Fruit fly (Drosophila melanogaster) whole organism, adult: ENCODE data around the gene CG33230.
A peak's percentile ranks its signal among the peaks of the same experiment; 100 is the strongest.

Experiments used
- CG11617 ChIP-seq: fragments of 200-800 bp; sonication (Bioruptor generic); optimal IDR thresholded peaks from 2 replicates; lab custom pipeline; 2017; ENCODE audit warnings: mild to moderate bottlenecking, missing biosample characterization, missing genetic modification reagents, missing genetic modification characterization
- CG14711 ChIP-seq: fragments of 200-800 bp; sonication (Bioruptor generic); optimal IDR thresholded peaks from 2 replicates; lab custom pipeline; 2018; ENCODE audit warnings: missing biosample characterization, mild to moderate bottlenecking, missing genetic modification characterization, moderate library complexity
- CG33017 ChIP-seq: fragments of 200-800 bp; sonication (Bioruptor generic); optimal IDR thresholded peaks from 2 replicates; lab custom pipeline; 2018; ENCODE audit warnings: missing biosample characterization, mild to moderate bottlenecking, missing genetic modification characterization, moderate library complexity
- CG7045 ChIP-seq: fragments of 200-800 bp; sonication (Bioruptor generic); optimal IDR thresholded peaks from 2 replicates; lab custom pipeline; 2017; ENCODE audit warnings: missing biosample characterization, mild to moderate bottlenecking, missing genetic modification characterization
- CG7101 ChIP-seq: fragments of 200-800 bp; sonication (Bioruptor generic); optimal IDR thresholded peaks from 2 replicates; lab custom pipeline; 2018; ENCODE audit warnings: missing biosample characterization, mild to moderate bottlenecking, missing genetic modification characterization, moderate library complexity
- Crg-1 ChIP-seq: fragments of 200-800 bp; sonication (Bioruptor generic); optimal IDR thresholded peaks from 2 replicates; lab custom pipeline; 2016; ENCODE audit warnings: missing biosample characterization, missing genetic modification characterization
- Hr96 ChIP-seq: fragments of 200-800 bp; sonication (Bioruptor generic); optimal IDR thresholded peaks from 2 replicates; lab custom pipeline; 2016; ENCODE audit warnings: missing biosample characterization, missing genetic modification characterization
- cic ChIP-seq: fragments of 200-800 bp; sonication (Bioruptor generic); optimal IDR thresholded peaks from 2 replicates; lab custom pipeline; 2017; ENCODE audit warnings: missing biosample characterization, mild to moderate bottlenecking, missing genetic modification characterization, moderate library complexity
- cnc ChIP-seq, 2 experiments: fragments of >200 bp; optimal IDR thresholded peaks; 2 replicates each; lab custom pipeline; 2017
- kay ChIP-seq: fragments of 200-800 bp; sonication (Bioruptor generic); peaks from one replicate; lab custom pipeline; 2016; ENCODE audit warnings: missing biosample characterization, missing genetic modification characterization, borderline replicate concordance
- ovo ChIP-seq: fragments of 200-800 bp; sonication (Bioruptor generic); optimal IDR thresholded peaks from 2 replicates; lab custom pipeline; 2016; ENCODE audit warnings: missing biosample characterization, missing genetic modification characterization
- toe ChIP-seq: fragments of 200-800 bp; sonication (Bioruptor generic); optimal IDR thresholded peaks from 2 replicates; lab custom pipeline; 2016; ENCODE audit warnings: missing biosample characterization, missing genetic modification characterization

DNA sequence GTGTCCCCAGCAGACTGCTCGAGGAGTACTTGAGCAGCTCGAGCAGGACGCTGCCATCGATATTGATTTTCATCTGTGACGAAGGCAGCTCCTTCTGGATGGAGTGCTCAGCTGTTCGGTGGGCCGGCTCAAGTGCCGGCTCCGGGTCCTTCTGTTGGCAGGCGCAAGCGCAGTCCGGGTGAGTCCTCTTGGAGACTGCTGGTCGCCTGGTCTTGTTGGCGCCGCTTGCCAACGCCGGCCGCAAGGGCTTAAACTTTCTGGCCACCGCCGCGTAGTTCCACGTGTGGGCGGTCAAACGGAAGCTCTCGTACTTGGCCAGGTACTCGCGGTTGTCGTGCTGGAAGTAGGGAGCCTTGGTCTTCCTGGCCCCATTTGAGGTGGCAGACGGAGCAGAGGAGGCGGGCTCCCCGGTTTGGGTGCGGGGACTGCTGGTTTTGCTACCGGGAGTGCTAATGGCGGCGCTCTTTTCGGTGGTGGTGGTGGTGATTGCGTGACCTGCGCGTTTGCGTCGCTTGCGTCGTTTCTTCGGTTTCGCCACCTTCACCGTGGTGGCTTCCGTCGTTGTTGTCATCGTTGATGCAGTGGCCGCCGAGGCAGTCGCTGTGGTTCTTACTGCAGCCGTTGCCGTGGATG, 43.6 kb downstream of the CG33230 start:
- TF ChIP-seq CG33017 (tag; lab: Kevin White, UChicago) = no peak
- TF ChIP-seq CG14711 (tag; lab: Kevin White, UChicago) = no peak
- TF ChIP-seq toe (GFP tag; lab: Kevin White, UChicago) = no peak
- no peak for TF ChIP-seq CG7101
- no peak for TF ChIP-seq Crg-1 (GFP tag; lab: Kevin White, UChicago)
- no peak for TF ChIP-seq ovo (GFP tag; lab: Kevin White, UChicago)
- TF ChIP-seq CG7045 = no peak
- no peak for TF ChIP-seq kay (GFP tag; lab: Kevin White, UChicago)
- TF ChIP-seq Hr96 = no peak
- peak; percentile 12 for TF ChIP-seq cic (GFP tag; lab: Kevin White, UChicago)
- TF ChIP-seq cnc (optimal IDR thresholded peaks at IDR 0.05; lab: Kevin White, UChicago) = no peak
- TF ChIP-seq CG11617 (GFP tag; lab: Kevin White, UChicago) = no peak
